Worm (Caenorhabditis elegans): Measurements from ENCODE around the gene pcca-1.

DNA sequence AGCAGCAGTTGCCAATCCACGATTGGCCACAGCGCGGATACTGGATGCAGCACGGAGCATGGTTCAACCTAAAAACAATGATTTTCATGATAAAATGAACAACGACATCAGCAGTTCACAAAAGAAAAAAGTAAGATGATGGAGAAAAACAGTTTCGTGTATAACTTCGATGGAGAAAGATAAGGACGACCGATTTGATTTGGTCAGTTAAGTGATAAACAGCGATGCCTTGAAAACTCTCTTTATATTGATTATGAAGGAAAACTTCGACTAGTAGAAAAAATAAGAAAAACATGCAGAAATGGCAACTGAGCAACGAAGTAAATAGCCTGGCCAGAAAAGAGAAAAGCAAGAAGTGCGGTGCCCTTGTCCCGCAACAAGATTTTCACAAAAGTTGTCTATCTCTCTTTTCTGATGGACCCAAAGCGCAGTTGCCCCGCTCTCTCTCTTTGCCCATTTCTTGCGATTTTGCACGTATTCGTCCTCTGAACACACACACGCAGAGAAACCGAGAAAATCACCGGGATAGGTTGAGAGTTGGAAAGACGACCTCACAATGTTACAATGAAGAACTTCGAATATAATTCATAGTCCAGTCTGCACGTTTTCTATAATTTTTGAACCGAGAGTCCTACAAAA lies at the start of gene pcca-1:
- TF ChIP-seq nhr-237 (tag; optimal IDR thresholded peaks at IDR 0.05), result no peak
- no peak for TF ChIP-seq nhr-12 (tag; optimal IDR thresholded peaks at IDR 0.05)
- TF ChIP-seq tbx-2 (tag; optimal IDR thresholded peaks at IDR 0.05), result no peak
- TF ChIP-seq elt-2 (tag; optimal IDR thresholded peaks at IDR 0.05), result peak; percentile 46

Data from whole organism, L3 larva.